Worm (Caenorhabditis elegans) whole organism, L1 larva: ENCODE data around the gene ave-1.

Experiments used
- Y116A8C.19 ChIP-seq: sonication (generic microtip); optimal IDR thresholded peaks from 2 replicates; lab custom pipeline; 2016; ENCODE audit warnings: missing compliant biosample characterization, missing genetic modification characterization, borderline replicate concordance
- alr-1 ChIP-seq: fragments of 200-800 bp; sonication (Bioruptor generic); optimal IDR thresholded peaks from 2 replicates; lab custom pipeline; 2018; ENCODE audit warnings: borderline replicate concordance, mild to moderate bottlenecking, missing genetic modification characterization, missing compliant biosample characterization
- aly-2 ChIP-seq: fragments of 150-350 bp; optimal IDR thresholded peaks from 2 replicates; lab custom pipeline; 2014; ENCODE audit warnings: missing biosample characterization, missing genetic modification characterization
- blmp-1 ChIP-seq: fragments of 150-350 bp; optimal IDR thresholded peaks from 2 replicates; lab custom pipeline; 2014; ENCODE audit warnings: missing biosample characterization, missing genetic modification characterization
- ceh-88 ChIP-seq: fragments of 200-800 bp; sonication (Bioruptor generic); IDR thresholded peaks from 2 replicates; pipeline ENCODE4 v1.3.6; 2022; ENCODE audit warnings: missing genetic modification characterization, missing compliant biosample characterization
- ceh-90 ChIP-seq: sonication (generic microtip); optimal IDR thresholded peaks from 2 replicates; lab custom pipeline; 2016; ENCODE audit warnings: missing genetic modification characterization, missing compliant biosample characterization
- dpl-1 ChIP-seq, 3 experiments: fragments of 150-350 bp in 2 of 3; sonication (generic microtip) in 1 of 3; optimal IDR thresholded peaks; 2 replicates each; lab custom pipeline; 2014 to 2017; ENCODE audit warnings: missing biosample characterization in 3 of 3, missing genetic modification characterization in 3 of 3, missing genetic modification reagents in 3 of 3
- dsc-1 ChIP-seq: sonication (generic microtip); optimal IDR thresholded peaks from 2 replicates; lab custom pipeline; 2016; ENCODE audit warnings: mild to moderate bottlenecking, missing genetic modification characterization, missing compliant biosample characterization
- efl-1 ChIP-seq, 4 experiments: fragments of 150-350 bp; optimal IDR thresholded peaks in 3 of 4; peaks in 1 of 4; 1 replicate in 1 of 4; 2 replicates in 3 of 4; lab custom pipeline; 2014; ENCODE audit warnings: missing biosample characterization in 2 of 4, missing genetic modification characterization in 2 of 4, missing genetic modification reagents in 2 of 4
- efl-3 ChIP-seq: fragments of 200-800 bp; sonication (Bioruptor generic); optimal IDR thresholded peaks from 2 replicates; lab custom pipeline; 2018; ENCODE audit warnings: mild to moderate bottlenecking, missing genetic modification characterization, missing compliant biosample characterization
- egl-27 ChIP-seq, 2 experiments: fragments of 150-350 bp in 1 of 2; sonication (generic microtip); optimal IDR thresholded peaks; 3 replicates each; lab custom pipeline; 2017 to 2018; ENCODE audit warnings: missing biosample characterization in 2 of 2, missing genetic modification characterization in 2 of 2, missing genetic modification reagents in 2 of 2
- ets-5 ChIP-seq: fragments of 200-800 bp; sonication (Bioruptor generic); IDR thresholded peaks from 2 replicates; pipeline ENCODE4 v1.3.6; 2022; ENCODE audit warnings: missing genetic modification characterization, missing compliant biosample characterization
- fkh-10 ChIP-seq: sonication (generic microtip); optimal IDR thresholded peaks from 2 replicates; lab custom pipeline; 2017; ENCODE audit warnings: missing biosample characterization, missing genetic modification reagents, missing genetic modification characterization
- fkh-8 ChIP-seq: sonication (generic microtip); optimal IDR thresholded peaks from 2 replicates; lab custom pipeline; 2016; ENCODE audit warnings: mild to moderate bottlenecking, missing genetic modification characterization, missing compliant biosample characterization
- grh-1 ChIP-seq: fragments of 200-800 bp; sonication (Bioruptor generic); IDR thresholded peaks from 2 replicates; pipeline ENCODE4 v1.3.6; 2022; ENCODE audit warnings: missing genetic modification reagents, missing genetic modification characterization, missing compliant biosample characterization
- hlh-17 ChIP-seq: fragments of 200-800 bp; sonication (Bioruptor generic); optimal IDR thresholded peaks from 2 replicates; lab custom pipeline; 2018; ENCODE audit warnings: missing genetic modification characterization, mild to moderate bottlenecking, missing compliant biosample characterization, moderate library complexity, borderline replicate concordance
- lin-14 ChIP-seq: fragments of 200-800 bp; sonication (Bioruptor generic); optimal IDR thresholded peaks from 2 replicates; lab custom pipeline; 2018; ENCODE audit warnings: mild to moderate bottlenecking, missing genetic modification characterization, moderate library complexity, missing compliant biosample characterization
- lin-35 ChIP-seq, 2 experiments: fragments of 150-350 bp; optimal IDR thresholded peaks; 2 replicates each; lab custom pipeline; 2014; ENCODE audit warnings: missing biosample characterization in 2 of 2, missing genetic modification characterization in 2 of 2, missing genetic modification reagents in 2 of 2
- mef-2 ChIP-seq: fragments of 150-350 bp; optimal IDR thresholded peaks from 2 replicates; lab custom pipeline; 2014; ENCODE audit warnings: missing biosample characterization, missing genetic modification characterization
- mep-1 ChIP-seq: fragments of 150-350 bp; optimal IDR thresholded peaks from 2 replicates; lab custom pipeline; 2014; ENCODE audit warnings: missing biosample characterization, missing genetic modification characterization
- nhr-237 ChIP-seq: fragments of 150-350 bp; optimal IDR thresholded peaks from 2 replicates; lab custom pipeline; 2014; ENCODE audit warnings: missing biosample characterization, missing genetic modification characterization
- nhr-28 ChIP-seq: fragments of 150-350 bp; optimal IDR thresholded peaks from 2 replicates; lab custom pipeline; 2014; ENCODE audit warnings: missing biosample characterization, missing genetic modification characterization
- nhr-77 ChIP-seq: fragments of 150-350 bp; optimal IDR thresholded peaks from 2 replicates; lab custom pipeline; 2014; ENCODE audit warnings: missing biosample characterization, missing genetic modification characterization
- nhr-84 ChIP-seq: sonication (generic microtip); optimal IDR thresholded peaks from 2 replicates; lab custom pipeline; 2017; ENCODE audit warnings: missing biosample characterization, missing genetic modification characterization
- pag-3 ChIP-seq: sonication (generic microtip); optimal IDR thresholded peaks from 2 replicates; lab custom pipeline; 2017; ENCODE audit warnings: missing genetic modification characterization, mild to moderate bottlenecking, missing compliant biosample characterization, antibody characterized with exemption, borderline replicate concordance; ENCODE audit not compliant: insufficient read depth
- pax-3 ChIP-seq: fragments of 200-800 bp; sonication (Bioruptor generic); optimal IDR thresholded peaks from 2 replicates; lab custom pipeline; 2018; ENCODE audit warnings: mild to moderate bottlenecking, missing genetic modification characterization, moderate library complexity, missing compliant biosample characterization
- sox-4 ChIP-seq: sonication (generic microtip); optimal IDR thresholded peaks from 2 replicates; lab custom pipeline; 2016; ENCODE audit warnings: missing genetic modification characterization, missing compliant biosample characterization
- swsn-7 ChIP-seq: sonication (generic microtip); optimal IDR thresholded peaks from 2 replicates; lab custom pipeline; 2016; ENCODE audit warnings: missing genetic modification characterization, missing compliant biosample characterization
- tbx-2 ChIP-seq: sonication (generic microtip); optimal IDR thresholded peaks from 2 replicates; lab custom pipeline; 2016; ENCODE audit warnings: missing genetic modification characterization, missing compliant biosample characterization
- tlp-1 ChIP-seq: fragments of 150-350 bp; optimal IDR thresholded peaks from 2 replicates; lab custom pipeline; 2014; ENCODE audit warnings: missing biosample characterization, missing genetic modification characterization
- zip-4 ChIP-seq: fragments of 200-800 bp; sonication (Bioruptor generic); optimal IDR thresholded peaks from 2 replicates; lab custom pipeline; 2018; ENCODE audit warnings: mild to moderate bottlenecking, missing genetic modification characterization, moderate library complexity, missing compliant biosample characterization
- ztf-11 ChIP-seq, 2 experiments: sonication (generic microtip); optimal IDR thresholded peaks; 2 replicates each; lab custom pipeline; 2016 to 2017; ENCODE audit warnings: missing genetic modification characterization in 2 of 2, missing biosample characterization in 1 of 2, missing compliant biosample characterization in 1 of 2
- ztf-4 ChIP-seq: fragments of 150-350 bp; optimal IDR thresholded peaks from 2 replicates; lab custom pipeline; 2014; ENCODE audit warnings: missing biosample characterization, missing genetic modification characterization

Gene ave-1

ce11 chrIII:1508764-1509281 lies 13.0 kb upstream of the ave-1 start:
- TF ChIP-seq egl-27 (tag; optimal IDR thresholded peaks at IDR 0.05; lab: Kevin White, UChicago) (no peak), lin-35 (GFP tag; optimal IDR thresholded peaks at IDR 0.05; lab: Kevin White, UChicago) (no peak), aly-2 (tag; lab: Kevin White, UChicago) (no peak), dsc-1 (tag; lab: Kevin White, UChicago) (no peak), nhr-237 (tag; lab: Kevin White, UChicago) (no peak), zip-4 (GFP tag; lab: Kevin White, UChicago) (no peak), ceh-90 (tag; lab: Kevin White, UChicago) (no peak), nhr-77 (tag; lab: Kevin White, UChicago) (no peak), nhr-28 (tag; lab: Kevin White, UChicago) (no peak)

ce11 chrIII:1508244-1508643 lies 12.5 kb upstream of the ave-1 start:
- TF ChIP-seq grh-1 (GFP tag; lab: Robert Waterston, UW) (no peak), sox-4 (tag; lab: Kevin White, UChicago) (no peak), ets-5 (no peak), ztf-11 (tag; optimal IDR thresholded peaks at IDR 0.05; lab: Kevin White, UChicago) (no peak), mep-1 (tag; lab: Kevin White, UChicago) (no peak), fkh-8 (tag; lab: Kevin White, UChicago) (no peak), fkh-10 (GFP tag; lab: Kevin White, UChicago) (no peak), mef-2 (no peak), tlp-1 (tag; lab: Kevin White, UChicago) (no peak), efl-3 (GFP tag; lab: Kevin White, UChicago) (no peak), lin-14 (GFP tag; lab: Kevin White, UChicago) (no peak), nhr-237 (tag; lab: Kevin White, UChicago) (no peak), dsc-1 (tag; lab: Kevin White, UChicago) (no peak)
- TF ChIP-seq, all 84 proteins: peak for 0

- TF ChIP-seq nhr-84 (tag; lab: Kevin White, UChicago) = no peak
- TF ChIP-seq swsn-7 (tag; lab: Kevin White, UChicago) = no peak
- no peak for TF ChIP-seq fkh-8 (tag; lab: Kevin White, UChicago)
- no peak for TF ChIP-seq dpl-1 (GFP tag; optimal IDR thresholded peaks at IDR 0.05; lab: Kevin White, UChicago)
- no peak for TF ChIP-seq pax-3 (tag; lab: Kevin White, UChicago)
- TF ChIP-seq Y116A8C.19 (tag; lab: Kevin White, UChicago) = no peak
- TF ChIP-seq alr-1 = no peak
- no peak for TF ChIP-seq hlh-17 (GFP tag; lab: Kevin White, UChicago)
- TF ChIP-seq sox-4 (tag; lab: Kevin White, UChicago) = no peak
These were observed 545 bp downstream of the ave-1 start, which contains the start of gene Y82E9BR.19 for ce11 chrIII:1495230-1495629. Gene Y82E9BR.19 (minus strand): TSS chrIII:1495330.

- no peak for TF ChIP-seq efl-1 (optimal IDR thresholded peaks at IDR 0.05; lab: Kevin White, UChicago)
- peak in 1 of 2 experiments; percentile 78 for TF ChIP-seq efl-1 (GFP tag; optimal IDR thresholded peaks at IDR 0.05 in 1 of 2; lab: Kevin White, UChicago)
- TF ChIP-seq sox-4 (tag; lab: Kevin White, UChicago) = no peak
- no peak for TF ChIP-seq nhr-84 (tag; lab: Kevin White, UChicago)
- TF ChIP-seq, all 84 proteins: peak for 1
These were observed 12.4 kb downstream of the ave-1 start, which contains the start of gene Y82E9BR.18 for ce11 chrIII:1483407-1483806. Gene Y82E9BR.18 (minus strand): TSS chrIII:1483507.

DNA sequence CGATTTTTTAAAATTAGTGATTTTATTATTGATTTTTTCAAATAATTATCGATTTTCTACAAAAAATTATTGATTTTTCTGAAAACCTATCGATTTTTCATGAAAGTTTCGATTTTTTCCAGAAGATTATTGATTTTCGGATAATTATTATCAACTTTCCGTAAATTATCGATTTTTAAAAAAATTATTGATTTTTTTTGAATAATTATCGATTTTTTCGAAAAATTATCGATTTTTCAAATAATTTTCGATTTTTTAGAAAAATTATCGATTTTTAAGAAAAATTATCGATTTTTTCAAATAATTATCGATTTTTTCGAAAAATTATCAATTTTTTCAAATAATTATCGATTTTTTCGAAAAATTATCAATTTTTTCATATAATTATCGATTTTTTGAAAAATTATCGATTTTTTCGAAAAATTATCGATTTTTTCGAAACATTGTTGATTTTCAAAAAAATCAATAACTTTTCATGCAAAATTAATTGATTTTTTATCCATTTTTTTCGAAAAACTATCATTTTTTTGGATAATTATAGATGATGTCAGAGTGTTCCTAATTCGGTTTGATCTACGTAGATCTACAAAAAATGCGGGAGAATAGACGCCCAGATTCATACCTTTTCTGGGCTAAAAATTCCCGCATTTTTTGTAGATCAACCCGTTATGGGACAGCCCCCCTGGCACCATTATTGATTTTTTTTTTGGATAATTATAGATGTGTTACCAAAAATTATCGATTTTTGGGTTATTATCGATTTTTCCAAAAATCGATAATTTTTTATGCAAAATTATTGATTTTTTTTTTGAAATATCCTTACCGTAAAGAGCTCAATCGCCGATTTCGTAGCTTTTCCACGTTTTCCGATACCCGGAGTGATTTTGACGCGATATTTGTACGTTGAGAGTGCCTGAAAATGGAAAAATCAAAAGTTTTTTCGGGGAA lies 27.1 kb downstream of the ave-1 start:
- no peak for TF ChIP-seq ceh-88 (GFP tag; lab: Robert Waterston, UW)
- no peak for TF ChIP-seq ztf-4 (tag; lab: Kevin White, UChicago)
- no peak for TF ChIP-seq blmp-1
- no peak for TF ChIP-seq nhr-84 (tag; lab: Kevin White, UChicago)
- TF ChIP-seq tbx-2 (tag; lab: Kevin White, UChicago) = no peak
- no peak for TF ChIP-seq nhr-237 (tag; lab: Kevin White, UChicago)
- TF ChIP-seq pag-3 (tag; lab: Kevin White, UChicago) = no peak
